Worm (Caenorhabditis elegans) whole organism, young adult: ENCODE measurements around the gene sams-1.

ENCODE experiments used
- C06A6.2 ChIP-seq: fragments of 200-800 bp; sonication (Bioruptor generic); conservative IDR thresholded peaks from 2 replicates; pipeline ENCODE4 v1.3.6; 2022; ENCODE audit warnings: missing genetic modification characterization, missing compliant biosample characterization
- F33H1.4 ChIP-seq: fragments of 200-800 bp; sonication (Bioruptor generic); IDR thresholded peaks from 2 replicates; pipeline ENCODE4 v1.3.6; 2022; ENCODE audit warnings: missing genetic modification reagents, missing genetic modification characterization, missing compliant biosample characterization
- F39B2.1 ChIP-seq: fragments of 200-800 bp; sonication (Bioruptor generic); IDR thresholded peaks from 2 replicates; pipeline ENCODE4 v1.3.6; 2022; ENCODE audit warnings: missing genetic modification reagents, missing genetic modification characterization, missing compliant biosample characterization
- F55B11.4 ChIP-seq: sonication (generic microtip); optimal IDR thresholded peaks from 2 replicates; lab custom pipeline; 2016; ENCODE audit warnings: missing compliant biosample characterization, missing genetic modification characterization, borderline replicate concordance; ENCODE audit not compliant: insufficient read depth
- Y95B8A.8 ChIP-seq: fragments of 200-800 bp; sonication (Bioruptor generic); IDR thresholded peaks from 2 replicates; pipeline ENCODE4 v1.3.6; 2022; ENCODE audit warnings: missing genetic modification reagents, missing genetic modification characterization, missing compliant biosample characterization
- akir-1 ChIP-seq: fragments of 200-800 bp; sonication (Bioruptor generic); optimal IDR thresholded peaks from 2 replicates; lab custom pipeline; 2018; ENCODE audit warnings: mild to moderate bottlenecking, missing genetic modification characterization, moderate library complexity, missing compliant biosample characterization
- atf-7 ChIP-seq: sonication (generic microtip); optimal IDR thresholded peaks from 2 replicates; lab custom pipeline; 2017; ENCODE audit warnings: mild to moderate bottlenecking, missing genetic modification characterization, missing compliant biosample characterization
- attf-3 ChIP-seq: fragments of 200-800 bp; sonication (Bioruptor generic); conservative IDR thresholded peaks from 2 replicates; pipeline ENCODE4 v1.3.6; 2022; ENCODE audit warnings: missing genetic modification reagents, missing genetic modification characterization, missing compliant biosample characterization
- attf-5 ChIP-seq: fragments of 200-800 bp; sonication (Bioruptor generic); optimal IDR thresholded peaks from 2 replicates; lab custom pipeline; 2018; ENCODE audit warnings: mild to moderate bottlenecking, missing genetic modification characterization, missing compliant biosample characterization
- ccch-3 ChIP-seq: fragments of 200-800 bp; sonication (Bioruptor generic); optimal IDR thresholded peaks from 2 replicates; lab custom pipeline; 2018; ENCODE audit warnings: mild to moderate bottlenecking, missing genetic modification characterization, missing compliant biosample characterization
- ceh-100 ChIP-seq: fragments of 200-800 bp; sonication (Bioruptor generic); IDR thresholded peaks from 2 replicates; pipeline ENCODE4 v1.3.6; 2022; ENCODE audit warnings: missing genetic modification reagents, missing genetic modification characterization, missing compliant biosample characterization
- ceh-58 ChIP-seq: fragments of 200-800 bp; sonication (Bioruptor generic); IDR thresholded peaks from 2 replicates; pipeline ENCODE4 v1.3.6; 2022; ENCODE audit warnings: missing genetic modification characterization, missing compliant biosample characterization
- die-1 ChIP-seq: sonication (generic microtip); optimal IDR thresholded peaks from 2 replicates; lab custom pipeline; 2016; ENCODE audit warnings: missing genotype, mild to moderate bottlenecking, missing genetic modification characterization, missing compliant biosample characterization
- dox-1 ChIP-seq: fragments of 200-800 bp; sonication (Bioruptor generic); IDR thresholded peaks from 2 replicates; pipeline ENCODE4 v1.3.6; 2022; ENCODE audit warnings: missing genetic modification reagents, missing genetic modification characterization, missing compliant biosample characterization
- egrh-3 ChIP-seq: fragments of 200-800 bp; sonication (Bioruptor generic); IDR thresholded peaks from 2 replicates; pipeline ENCODE4 v1.3.6; 2022; ENCODE audit warnings: missing genetic modification reagents, missing genetic modification characterization, missing compliant biosample characterization
- gei-17 ChIP-seq: fragments of 200-800 bp; sonication (Bioruptor generic); optimal IDR thresholded peaks from 2 replicates; lab custom pipeline; 2018; ENCODE audit warnings: mild to moderate bottlenecking, missing genetic modification characterization, missing compliant biosample characterization
- him-1 ChIP-seq: sonication (generic microtip); optimal IDR thresholded peaks from 2 replicates; lab custom pipeline; 2016; ENCODE audit warnings: missing genotype, missing genetic modification reagents, missing genetic modification characterization, missing compliant biosample characterization
- hmg-1.2 ChIP-seq: fragments of 200-800 bp; sonication (Bioruptor generic); IDR thresholded peaks from 2 replicates; pipeline ENCODE4 v1.3.6; 2022; ENCODE audit warnings: missing genetic modification reagents, missing genetic modification characterization, missing compliant biosample characterization
- lag-1 ChIP-seq: fragments of 200-800 bp; sonication (Bioruptor generic); IDR thresholded peaks from 2 replicates; pipeline ENCODE4 v1.3.6; 2022; ENCODE audit warnings: missing genetic modification reagents, missing genetic modification characterization, missing compliant biosample characterization
- lsl-1 ChIP-seq: fragments of 200-800 bp; sonication (Bioruptor generic); optimal IDR thresholded peaks from 2 replicates; lab custom pipeline; 2018; ENCODE audit warnings: mild to moderate bottlenecking, missing genetic modification characterization, moderate library complexity, missing compliant biosample characterization
- mes-4 ChIP-seq: sonication (generic microtip); optimal IDR thresholded peaks from 2 replicates; lab custom pipeline; 2016; ENCODE audit warnings: missing genotype, missing genetic modification characterization, missing compliant biosample characterization
- nfyb-1 ChIP-seq: fragments of 200-800 bp; sonication (Bioruptor generic); IDR thresholded peaks from 2 replicates; pipeline ENCODE4 v1.3.6; 2022; ENCODE audit warnings: missing genetic modification reagents, missing genetic modification characterization, missing compliant biosample characterization
- nhr-120 ChIP-seq: fragments of 200-800 bp; sonication (Bioruptor generic); IDR thresholded peaks from 2 replicates; pipeline ENCODE4 v1.3.6; 2022; ENCODE audit warnings: missing genetic modification characterization, missing compliant biosample characterization
- nhr-179 ChIP-seq: sonication (generic microtip); optimal IDR thresholded peaks from 2 replicates; lab custom pipeline; 2016; ENCODE audit warnings: mild to moderate bottlenecking, missing genetic modification characterization, missing compliant biosample characterization
- nhr-27 ChIP-seq: fragments of 200-800 bp; sonication (Bioruptor generic); optimal IDR thresholded peaks from 2 replicates; lab custom pipeline; 2018; ENCODE audit warnings: mild to moderate bottlenecking, missing genetic modification characterization, moderate library complexity, missing compliant biosample characterization
- nhr-80 ChIP-seq: sonication (generic microtip); optimal IDR thresholded peaks from 2 replicates; lab custom pipeline; 2016; ENCODE audit warnings: missing genetic modification characterization, missing compliant biosample characterization
- pha-4 ChIP-seq: fragments of 150-350 bp; sonication (generic microtip); optimal IDR thresholded peaks from 2 replicates; lab custom pipeline; 2014; ENCODE audit warnings: missing biosample characterization, missing genetic modification reagents, missing genetic modification characterization
- repo-1 ChIP-seq: sonication (generic microtip); optimal IDR thresholded peaks from 2 replicates; lab custom pipeline; 2017; ENCODE audit warnings: mild to moderate bottlenecking, missing genetic modification characterization, missing compliant biosample characterization
- sea-2 ChIP-seq: fragments of 200-800 bp; sonication (Bioruptor generic); IDR thresholded peaks from 2 replicates; pipeline ENCODE4 v1.3.6; 2022; ENCODE audit warnings: missing genetic modification characterization, missing compliant biosample characterization
- snpc-1.3 ChIP-seq: sonication (generic microtip); optimal IDR thresholded peaks from 2 replicates; lab custom pipeline; 2017; ENCODE audit warnings: missing genetic modification characterization, mild to moderate bottlenecking, missing compliant biosample characterization, antibody characterized with exemption, moderate library complexity, missing genotype, missing genetic modification reagents; ENCODE audit not compliant: insufficient read depth
- snpc-3.4 ChIP-seq: sonication (generic microtip); optimal IDR thresholded peaks from 2 replicates; lab custom pipeline; 2017; ENCODE audit warnings: missing genetic modification characterization, mild to moderate bottlenecking, missing compliant biosample characterization, antibody characterized with exemption, moderate library complexity, missing genotype, missing genetic modification reagents
- tbp1 ChIP-seq: fragments of 200-800 bp; sonication (Bioruptor generic); optimal IDR thresholded peaks from 2 replicates; lab custom pipeline; 2018; ENCODE audit warnings: mild to moderate bottlenecking, missing genetic modification characterization, missing compliant biosample characterization
- unc-130 ChIP-seq: sonication (generic microtip); optimal IDR thresholded peaks from 2 replicates; lab custom pipeline; 2016; ENCODE audit warnings: missing genetic modification reagents, missing genetic modification characterization, missing compliant biosample characterization
- ztf-26 ChIP-seq: sonication (generic microtip); optimal IDR thresholded peaks from 2 replicates; lab custom pipeline; 2017; ENCODE audit warnings: missing genetic modification characterization, missing compliant biosample characterization

sams-1 gene

ce11 chrX:11924158-11924557 is 41.6 kb upstream of the sams-1 start, which contains the start of gene F55G7.1 (continued):
- no peak for TF ChIP-seq snpc-3.4
- TF ChIP-seq die-1 (tag; lab: Kevin White, UChicago) = no peak
- no peak for TF ChIP-seq atf-7 (tag; lab: Kevin White, UChicago)
- no peak for TF ChIP-seq mes-4 (tag; lab: Kevin White, UChicago)
- no peak for TF ChIP-seq snpc-1.3 (tag; lab: Kevin White, UChicago)
- TF ChIP-seq nhr-179 (tag; lab: Kevin White, UChicago) = no peak
- no peak for TF ChIP-seq him-1 (tag; lab: Kevin White, UChicago)
- no peak for TF ChIP-seq nhr-27 (tag; lab: Kevin White, UChicago)
- no peak for TF ChIP-seq akir-1
- no peak for TF ChIP-seq pha-4 (tag; lab: Kevin White, UChicago)
- TF ChIP-seq lsl-1 (GFP tag; lab: Kevin White, UChicago) = no peak
- TF ChIP-seq nfyb-1 = no peak
- TF ChIP-seq F55B11.4 = no peak
- TF ChIP-seq ceh-100 (GFP tag; lab: Robert Waterston, UW) = no peak
- no peak for TF ChIP-seq nhr-120
- peak; percentile 71 for TF ChIP-seq ztf-26
- TF ChIP-seq hmg-1.2 = no peak; the same call in 1 of the 2 replicates
- TF ChIP-seq sea-2 = no peak
- TF ChIP-seq nhr-80 (tag; lab: Kevin White, UChicago) = peak; percentile 46
- TF ChIP-seq egrh-3 (GFP tag; lab: Robert Waterston, UW) = no peak
- TF ChIP-seq Y95B8A.8 (GFP tag; lab: Robert Waterston, UW) = no peak
- no peak for TF ChIP-seq ceh-58 (GFP tag; lab: Robert Waterston, UW)
- TF ChIP-seq repo-1 (tag; lab: Kevin White, UChicago) = no peak
- TF ChIP-seq C06A6.2 (GFP tag; lab: Robert Waterston, UW) = 0 out of 2 replicates have a peak, but pooled peaks have one; percentile 36
- TF ChIP-seq F33H1.4 (GFP tag; lab: Robert Waterston, UW) = no peak
- TF ChIP-seq F39B2.1 = no peak
- no peak for TF ChIP-seq attf-5
- no peak for TF ChIP-seq tbp1 (GFP tag; lab: Kevin White, UChicago)
- TF ChIP-seq lag-1 (GFP tag; lab: Robert Waterston, UW) = no peak

DNA sequence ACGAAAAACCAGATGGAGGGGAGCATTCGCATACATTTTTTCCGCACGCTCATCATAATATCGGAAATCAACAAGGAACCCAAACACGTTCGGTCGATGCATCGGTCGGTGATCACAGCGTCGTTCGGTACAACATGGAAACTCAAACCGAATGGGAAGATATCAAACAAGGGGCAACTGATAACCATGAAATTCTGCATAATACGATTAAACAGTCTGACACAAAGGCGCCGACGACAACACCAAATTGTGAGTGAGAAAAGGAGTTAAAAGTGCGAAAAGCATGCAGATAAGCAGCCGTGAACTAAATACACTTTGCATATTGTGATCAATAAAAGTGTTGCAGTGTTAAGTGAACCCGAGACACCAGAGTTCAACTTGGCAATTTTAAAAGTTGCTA is 40.5 kb upstream of the sams-1 start:
- TF ChIP-seq unc-130 (GFP tag; lab: Kevin White, UChicago) (no peak), nfyb-1 (peak; percentile 25; the same call in 1 of the 2 replicates), nhr-80 (tag; lab: Kevin White, UChicago) (peak; percentile 79)

DNA sequence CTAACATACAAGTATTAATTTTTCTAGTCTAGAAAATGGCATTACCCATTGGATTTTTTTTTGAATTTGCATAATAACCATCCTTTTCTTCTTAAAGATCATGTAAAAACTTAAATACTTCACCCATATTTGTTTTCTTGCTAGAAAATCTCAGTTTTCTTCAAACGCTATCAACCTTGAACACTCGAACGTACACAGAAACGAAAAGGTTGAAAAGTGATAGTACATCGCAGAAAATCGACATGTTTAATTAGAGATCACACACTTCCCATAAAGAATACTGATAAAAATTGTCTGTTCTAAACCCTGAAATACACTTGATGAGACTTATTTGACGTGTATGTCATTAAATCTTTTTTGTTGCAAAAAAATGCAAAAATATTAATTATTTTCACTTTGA is 38.2 kb upstream of the sams-1 start, which contains the start of gene F55G7.4:
Gene F55G7.4, plus strand, starts transcription at position 301 of the 400 bp plus-strand sequence.
- TF ChIP-seq nhr-120 = no peak

DNA sequence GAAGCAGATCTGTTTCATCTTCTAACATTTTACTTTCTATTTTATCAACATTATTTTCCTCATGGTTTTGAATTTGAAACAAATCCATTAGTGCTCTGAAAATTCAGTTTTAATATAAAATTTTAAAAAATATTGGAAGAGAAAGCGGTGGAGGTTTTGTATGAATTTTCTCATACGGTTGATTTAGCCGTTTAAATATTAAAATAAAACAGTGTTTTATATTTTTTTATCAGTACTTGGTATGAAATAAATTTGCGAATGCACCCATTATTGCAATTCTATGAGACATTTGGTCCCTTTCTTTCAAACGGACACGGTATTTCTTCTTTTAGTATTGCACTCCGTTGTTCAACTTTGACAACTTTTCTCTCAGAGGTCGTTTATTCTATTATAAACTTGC is 34.2 kb upstream of the sams-1 start, which contains the start of gene dot-1.4:
Gene dot-1.4, minus strand, starts transcription at position 101 of the 400 bp plus-strand sequence.
- TF ChIP-seq ccch-3 (GFP tag; lab: Kevin White, UChicago) = no peak
- TF ChIP-seq attf-3 (GFP tag; lab: Robert Waterston, UW) = no peak
- TF ChIP-seq him-1 (tag; lab: Kevin White, UChicago) = no peak
- no peak for TF ChIP-seq gei-17 (GFP tag; lab: Kevin White, UChicago)
- TF ChIP-seq dox-1 = no peak
